Fruit fly (Drosophila melanogaster) whole organism, embryonic: Measurements from ENCODE around the gene CG10252.
A peak's percentile ranks its signal among the peaks of the same experiment; 100 is the strongest.

Experiments
- B-H2 ChIP-seq: fragments of 200-800 bp; sonication (Bioruptor generic); optimal IDR thresholded peaks from 2 replicates; lab custom pipeline; 2018; ENCODE audit warnings: missing biosample characterization, mild to moderate bottlenecking, missing genetic modification characterization
- Bdp1 ChIP-seq: fragments of 200-800 bp; sonication (Bioruptor generic); optimal IDR thresholded peaks from 3 replicates; lab custom pipeline; 2016; ENCODE audit warnings: missing biosample characterization, missing genetic modification characterization
- CG12071 ChIP-seq: fragments of 200-800 bp; sonication (Bioruptor generic); optimal IDR thresholded peaks from 3 replicates; lab custom pipeline; 2018; ENCODE audit warnings: missing biosample characterization, mild to moderate bottlenecking, missing genetic modification characterization
- CG12104 ChIP-seq: fragments of 200-800 bp; sonication (Bioruptor generic); optimal IDR thresholded peaks from 3 replicates; lab custom pipeline; 2016; ENCODE audit warnings: missing biosample characterization, missing genetic modification characterization
- CG1233 ChIP-seq: fragments of 200-800 bp; sonication (Bioruptor generic); optimal IDR thresholded peaks from 4 replicates; lab custom pipeline; 2018; ENCODE audit warnings: missing biosample characterization, mild to moderate bottlenecking, missing genetic modification characterization
- CG16779 ChIP-seq: fragments of 200-800 bp; sonication (Bioruptor generic); IDR thresholded peaks from 2 replicates; pipeline ENCODE4 v1.3.6; 2022; ENCODE audit warnings: missing biosample characterization, missing genetic modification characterization
- CG2120 ChIP-seq: fragments of 200-800 bp; sonication (Bioruptor generic); optimal IDR thresholded peaks from 3 replicates; lab custom pipeline; 2016; ENCODE audit warnings: missing biosample characterization, missing genetic modification characterization
- CG3847 ChIP-seq: fragments of 200-800 bp; sonication (Bioruptor generic); IDR thresholded peaks from 2 replicates; pipeline ENCODE4 v1.3.6; 2022; ENCODE audit warnings: missing biosample characterization, missing genetic modification characterization
- CG6791 ChIP-seq: fragments of 200-800 bp; sonication (Bioruptor generic); IDR thresholded peaks from 3 replicates; pipeline ENCODE4 v1.3.6; 2022; ENCODE audit warnings: missing biosample characterization, missing genetic modification characterization; ENCODE audit not compliant: partially characterized antibody
- CG6813 ChIP-seq: fragments of 200-800 bp; sonication (Bioruptor generic); optimal IDR thresholded peaks from 2 replicates; lab custom pipeline; 2017; ENCODE audit warnings: missing biosample characterization, missing genetic modification characterization, mild to moderate bottlenecking, moderate library complexity, missing genetic modification reagents
- CG7556 ChIP-seq: fragments of 200-800 bp; sonication (Bioruptor generic); optimal IDR thresholded peaks from 2 replicates; lab custom pipeline; 2017; ENCODE audit warnings: missing biosample characterization, mild to moderate bottlenecking, missing genetic modification characterization
- CkIIα-i1 ChIP-seq: fragments of 200-800 bp; sonication (Bioruptor generic); IDR thresholded peaks from 2 replicates; pipeline ENCODE4 v1.3.6; 2022; ENCODE audit warnings: missing biosample characterization, missing genetic modification characterization
- CoRest ChIP-seq: fragments of 200-800 bp; sonication (Bioruptor generic); optimal IDR thresholded peaks from 3 replicates; lab custom pipeline; 2018; ENCODE audit warnings: missing biosample characterization, mild to moderate bottlenecking, missing genetic modification characterization, moderate library complexity
- Dp ChIP-seq: fragments of 200-800 bp; sonication (Bioruptor generic); optimal IDR thresholded peaks from 2 replicates; lab custom pipeline; 2018; ENCODE audit warnings: missing biosample characterization, mild to moderate bottlenecking, missing genetic modification characterization, moderate library complexity
- E2f1 ChIP-seq: fragments of 200-800 bp; sonication (Bioruptor generic); IDR thresholded peaks from 2 replicates; pipeline ENCODE4 v1.3.6; 2022; ENCODE audit warnings: missing biosample characterization, missing genetic modification characterization
- Fer2 ChIP-seq: fragments of 200-800 bp; sonication (Bioruptor generic); optimal IDR thresholded peaks from 2 replicates; lab custom pipeline; 2018; ENCODE audit warnings: missing biosample characterization, mild to moderate bottlenecking, missing genetic modification characterization, moderate library complexity
- Gug ChIP-seq: fragments of 200-800 bp; sonication (Bioruptor generic); IDR thresholded peaks from 4 replicates; pipeline ENCODE4 v1.3.6; 2022; ENCODE audit warnings: missing biosample characterization, missing genetic modification characterization
- HHEX ChIP-seq: fragments of 200-800 bp; sonication (Bioruptor generic); optimal IDR thresholded peaks from 3 replicates; lab custom pipeline; 2017; ENCODE audit warnings: missing biosample characterization, mild to moderate bottlenecking, missing genetic modification characterization, missing genetic modification reagents
- Hr78 ChIP-seq, 2 experiments: fragments of 200-800 bp in 1 of 2; fragments of >200 bp in 1 of 2; sonication (Bioruptor generic) in 1 of 2; optimal IDR thresholded peaks; 2 replicates each; lab custom pipeline; 2017 to 2019; ENCODE audit warnings: missing biosample characterization in 2 of 2, missing genetic modification characterization in 2 of 2, mild to moderate bottlenecking in 1 of 2, moderate library complexity in 1 of 2
- Meics ChIP-seq: fragments of 200-800 bp; sonication (Bioruptor generic); optimal IDR thresholded peaks from 2 replicates; lab custom pipeline; 2017; ENCODE audit warnings: missing biosample characterization, mild to moderate bottlenecking, missing genetic modification characterization
- NC2α ChIP-seq: fragments of 200-800 bp; sonication (Bioruptor generic); optimal IDR thresholded peaks from 2 replicates; lab custom pipeline; 2016; ENCODE audit warnings: missing biosample characterization, missing genetic modification characterization
- Poxn ChIP-seq: fragments of 200-800 bp; sonication (Bioruptor generic); IDR thresholded peaks from 2 replicates; pipeline ENCODE4 v1.3.6; 2022; ENCODE audit warnings: missing biosample characterization, missing genetic modification characterization
- Sry-β ChIP-seq: fragments of 200-800 bp; sonication (Bioruptor generic); optimal IDR thresholded peaks from 2 replicates; lab custom pipeline; 2018; ENCODE audit warnings: missing biosample characterization, mild to moderate bottlenecking, missing genetic modification characterization, moderate library complexity
- Tbp ChIP-seq: fragments of >200 bp; optimal IDR thresholded peaks from 2 replicates; lab custom pipeline; 2018; ENCODE audit warnings: missing biosample characterization, missing genetic modification characterization
- Trl ChIP-seq, 3 experiments: fragments of >200 bp in 2 of 3; fragments of 200-800 bp in 1 of 3; sonication (Bioruptor generic) in 1 of 3; optimal IDR thresholded peaks; 2 replicates in 1 of 3; 3 replicates in 2 of 3; lab custom pipeline; 2016 to 2017; ENCODE audit warnings: missing biosample characterization in 1 of 3, missing genetic modification characterization in 1 of 3
- ab ChIP-seq: fragments of 200-800 bp; sonication (Bioruptor generic); optimal IDR thresholded peaks from 2 replicates; lab custom pipeline; 2016; ENCODE audit warnings: missing biosample characterization, missing genetic modification characterization
- bsh ChIP-seq, 2 experiments: fragments of 200-800 bp; sonication (Bioruptor generic); optimal IDR thresholded peaks; 2 replicates each; lab custom pipeline; 2017 to 2018; ENCODE audit warnings: mild to moderate bottlenecking in 2 of 2, missing biosample characterization in 2 of 2, missing genetic modification characterization in 2 of 2, moderate library complexity in 1 of 2
- corto ChIP-seq: fragments of 200-800 bp; sonication (Bioruptor generic); optimal IDR thresholded peaks from 2 replicates; lab custom pipeline; 2016; ENCODE audit warnings: missing biosample characterization, mild to moderate bottlenecking, missing genetic modification characterization, moderate library complexity
- da ChIP-seq: fragments of 200-800 bp; sonication (Bioruptor generic); optimal IDR thresholded peaks from 2 replicates; lab custom pipeline; 2016; ENCODE audit warnings: missing biosample characterization, missing genetic modification characterization
- dmrt99B ChIP-seq: fragments of 200-800 bp; sonication (Bioruptor generic); optimal IDR thresholded peaks from 2 replicates; lab custom pipeline; 2018; ENCODE audit warnings: missing biosample characterization, mild to moderate bottlenecking, missing genetic modification characterization, moderate library complexity
- en ChIP-seq: fragments of 200-800 bp; sonication (Bioruptor generic); optimal IDR thresholded peaks from 2 replicates; lab custom pipeline; 2016; ENCODE audit warnings: missing biosample characterization, missing genetic modification characterization
- eve ChIP-seq, 2 experiments: fragments of >200 bp; optimal IDR thresholded peaks; 2 replicates each; lab custom pipeline; 2017; ENCODE audit warnings: missing biosample characterization in 2 of 2, missing genetic modification characterization in 2 of 2
- exex ChIP-seq: fragments of 200-800 bp; sonication (Bioruptor generic); optimal IDR thresholded peaks from 4 replicates; lab custom pipeline; 2018; ENCODE audit warnings: missing biosample characterization, mild to moderate bottlenecking, missing genetic modification characterization, moderate library complexity
- gcm ChIP-seq: fragments of 200-800 bp; sonication (Bioruptor generic); optimal IDR thresholded peaks from 2 replicates; lab custom pipeline; 2019; ENCODE audit warnings: missing biosample characterization, mild to moderate bottlenecking, missing genetic modification characterization, moderate library complexity
- gcm2 ChIP-seq: fragments of 200-800 bp; sonication (Bioruptor generic); optimal IDR thresholded peaks from 2 replicates; lab custom pipeline; 2016; ENCODE audit warnings: missing biosample characterization, missing genetic modification characterization
- hth ChIP-seq: fragments of >200 bp; optimal IDR thresholded peaks from 2 replicates; lab custom pipeline; 2017; ENCODE audit warnings: inconsistent platforms
- nerfin-1 ChIP-seq: fragments of 200-800 bp; sonication (Bioruptor generic); optimal IDR thresholded peaks from 3 replicates; lab custom pipeline; 2019; ENCODE audit warnings: missing biosample characterization, mild to moderate bottlenecking, missing genetic modification characterization, moderate library complexity
- oc ChIP-seq: fragments of 200-800 bp; sonication (Bioruptor generic); optimal IDR thresholded peaks from 2 replicates; lab custom pipeline; 2018; ENCODE audit warnings: missing biosample characterization, mild to moderate bottlenecking, missing genetic modification characterization, moderate library complexity
- repo ChIP-seq: fragments of 200-800 bp; sonication (Bioruptor generic); optimal IDR thresholded peaks from 2 replicates; lab custom pipeline; 2016; ENCODE audit warnings: missing biosample characterization, missing genetic modification characterization
- ro ChIP-seq: fragments of 200-800 bp; sonication (Bioruptor generic); IDR thresholded peaks from 2 replicates; pipeline ENCODE4 v1.3.6; 2022; ENCODE audit warnings: missing biosample characterization, missing genetic modification characterization
- tna ChIP-seq: fragments of 200-800 bp; sonication (Bioruptor generic); IDR thresholded peaks from 2 replicates; pipeline ENCODE4 v1.3.6; 2022; ENCODE audit warnings: missing biosample characterization, missing genetic modification characterization; ENCODE audit not compliant: partially characterized antibody
- toy ChIP-seq: fragments of 200-800 bp; sonication (Bioruptor generic); IDR thresholded peaks from 2 replicates; pipeline ENCODE4 v1.3.6; 2022; ENCODE audit warnings: missing biosample characterization, missing genetic modification characterization
- ttk ChIP-seq: fragments of 200-800 bp; sonication (Bioruptor generic); IDR thresholded peaks from 2 replicates; pipeline ENCODE4 v2.1.2; 2022; ENCODE audit warnings: missing biosample characterization, missing genetic modification characterization
- twi ChIP-seq: fragments of 200-800 bp; optimal IDR thresholded peaks from 2 replicates; lab custom pipeline; 2019; ENCODE audit warnings: missing biosample characterization, mild to moderate bottlenecking, missing genetic modification characterization, moderate library complexity
- unc-4 ChIP-seq: fragments of 200-800 bp; sonication (Bioruptor generic); IDR thresholded peaks from 2 replicates; pipeline ENCODE4 v1.3.6; 2022; ENCODE audit warnings: missing biosample characterization, missing genetic modification characterization; ENCODE audit not compliant: partially characterized antibody
- vfl ChIP-seq: fragments of 200-800 bp; sonication (Bioruptor generic); optimal IDR thresholded peaks from 2 replicates; lab custom pipeline; 2016; ENCODE audit warnings: missing biosample characterization, missing genetic modification characterization
- wek ChIP-seq: fragments of 200-800 bp; sonication (Bioruptor generic); optimal IDR thresholded peaks from 3 replicates; lab custom pipeline; 2018; ENCODE audit warnings: missing biosample characterization, mild to moderate bottlenecking, missing genetic modification characterization, moderate library complexity
- yki ChIP-seq: fragments of >200 bp; optimal IDR thresholded peaks from 3 replicates; lab custom pipeline; 2018
- zen ChIP-seq: fragments of 200-800 bp; sonication (Bioruptor generic); optimal IDR thresholded peaks from 3 replicates; lab custom pipeline; 2018; ENCODE audit warnings: missing biosample characterization, mild to moderate bottlenecking, missing genetic modification characterization, moderate library complexity
- zfh1 ChIP-seq: fragments of 200-800 bp; sonication (Bioruptor generic); IDR thresholded peaks from 3 replicates; pipeline ENCODE4 v1.3.6; 2022; ENCODE audit warnings: missing biosample characterization, missing genetic modification characterization

Gene CG10252

DNA sequence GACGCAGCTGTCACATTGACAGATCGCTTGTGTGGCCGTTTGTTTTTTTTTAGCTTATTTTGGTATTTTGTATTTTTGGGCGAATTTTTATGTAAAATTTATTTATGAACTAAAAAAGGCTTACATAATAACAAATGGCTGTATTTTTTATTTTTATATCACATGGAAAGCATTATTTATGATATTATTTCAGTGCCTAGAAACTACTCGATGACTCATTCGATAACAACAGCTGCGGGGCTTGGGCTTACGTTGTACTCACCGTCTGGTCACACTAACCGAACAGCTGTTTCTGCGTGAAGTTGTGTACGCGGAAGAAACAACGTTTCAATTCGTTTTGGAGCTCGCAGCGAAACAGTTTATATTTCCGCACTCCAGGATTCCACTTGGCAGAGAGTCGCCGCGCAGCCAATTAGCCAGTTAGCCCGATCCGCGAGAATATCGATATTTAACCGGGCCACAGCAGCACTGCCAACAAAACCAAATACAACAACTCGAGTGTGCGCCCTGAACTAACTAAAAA lies 37.0 kb upstream of the CG10252 start, which contains the start of the genes Hmgcr and Rpn9 (continued):
- TF ChIP-seq Trl (optimal IDR thresholded peaks at IDR 0.05; lab: Kevin White, UChicago) (no peak), Trl (GFP tag; optimal IDR thresholded peaks at IDR 0.05; lab: Kevin White, UChicago) (no peak), en (GFP tag; lab: Kevin White, UChicago) (no peak), CG3847 (GFP tag; lab: Robert Waterston, UW) (0 out of 2 replicates have a peak, but pooled peaks have one; percentile 9), CG2120 (peak; percentile 27), exex (peak; percentile 17), Hr78 (GFP tag; optimal IDR thresholded peaks at IDR 0.05; lab: Kevin White, UChicago) (no peak), Poxn (GFP tag; lab: Robert Waterston, UW) (no peak), unc-4 (GFP tag; lab: Robert Waterston, UW) (0 out of 2 replicates have a peak, but pooled peaks have one; percentile 44), da (no peak), ab (GFP tag; lab: Kevin White, UChicago) (no peak), HHEX (GFP tag; lab: Kevin White, UChicago) (no peak), Sry-β (GFP tag; lab: Kevin White, UChicago) (peak; percentile 10), E2f1 (GFP tag; lab: Robert Waterston, UW) (no peak), Gug (GFP tag; lab: Robert Waterston, UW) (no peak), ro (no peak), ttk (GFP tag; lab: Robert Waterston, UW) (no peak), eve (GFP tag; optimal IDR thresholded peaks at IDR 0.05; lab: Kevin White, UChicago) (peak in 1 of 2 experiments; percentile 11), repo (GFP tag; lab: Kevin White, UChicago) (no peak), CG12104 (GFP tag; lab: Kevin White, UChicago) (no peak), dmrt99B (tag; lab: Kevin White, UChicago) (no peak), zen (tag; lab: Kevin White, UChicago) (peak; percentile 45), B-H2 (no peak), CoRest (tag; lab: Kevin White, UChicago) (peak; percentile 55), Tbp (GFP tag; lab: Kevin White, UChicago) (no peak), Meics (no peak), zfh1 (GFP tag; lab: Robert Waterston, UW) (no peak), vfl (GFP tag; lab: Kevin White, UChicago) (no peak), NC2α (GFP tag; lab: Kevin White, UChicago) (no peak), CG16779 (no peak), CG7556 (no peak), Bdp1 (GFP tag; lab: Kevin White, UChicago) (peak; percentile 20), CG1233 (GFP tag; lab: Kevin White, UChicago) (no peak), wek (GFP tag; lab: Kevin White, UChicago) (peak; percentile 30), CG6791 (GFP tag; lab: Robert Waterston, UW) (no peak), nerfin-1 (tag; lab: Kevin White, UChicago) (peak; percentile 35), corto (GFP tag; lab: Kevin White, UChicago) (no peak), CG6813 (GFP tag; lab: Kevin White, UChicago) (no peak), oc (tag; lab: Kevin White, UChicago) (no peak), yki (lab: Kevin White, UChicago) (no peak), gcm2 (GFP tag; lab: Kevin White, UChicago) (no peak), toy (no peak), CkIIα-i1 (GFP tag; lab: Robert Waterston, UW) (no peak), gcm (GFP tag; lab: Kevin White, UChicago) (peak; percentile 30), Dp (GFP tag; lab: Kevin White, UChicago) (peak; percentile 48), CG12071 (GFP tag; lab: Kevin White, UChicago) (no peak), tna (no peak; the same call in 1 of the 2 replicates), bsh (GFP tag; optimal IDR thresholded peaks at IDR 0.05; lab: Kevin White, UChicago) (no peak), hth (lab: Kevin White, UChicago) (no peak), Fer2 (tag; lab: Kevin White, UChicago) (no peak), twi (tag; lab: Kevin White, UChicago) (peak; percentile 43)
